Fruit fly (Drosophila melanogaster) whole organism, adult: ENCODE results near the gene CG18530.

ENCODE experiments used
- CG14711 ChIP-seq: fragments of 200-800 bp; sonication (Bioruptor generic); optimal IDR thresholded peaks from 2 replicates; lab custom pipeline; 2018; ENCODE audit warnings: missing biosample characterization, mild to moderate bottlenecking, missing genetic modification characterization, moderate library complexity
- CG5204 ChIP-seq: fragments of 200-800 bp; sonication (Bioruptor generic); optimal IDR thresholded peaks from 2 replicates; lab custom pipeline; 2016; ENCODE audit warnings: missing biosample characterization, missing genetic modification characterization
- Crg-1 ChIP-seq: fragments of 200-800 bp; sonication (Bioruptor generic); optimal IDR thresholded peaks from 2 replicates; lab custom pipeline; 2016; ENCODE audit warnings: missing biosample characterization, missing genetic modification characterization
- cnc ChIP-seq, 2 experiments: fragments of >200 bp; optimal IDR thresholded peaks; 2 replicates each; lab custom pipeline; 2017
- kay ChIP-seq: fragments of 200-800 bp; sonication (Bioruptor generic); peaks from one replicate; lab custom pipeline; 2016; ENCODE audit warnings: missing biosample characterization, missing genetic modification characterization, borderline replicate concordance

DNA sequence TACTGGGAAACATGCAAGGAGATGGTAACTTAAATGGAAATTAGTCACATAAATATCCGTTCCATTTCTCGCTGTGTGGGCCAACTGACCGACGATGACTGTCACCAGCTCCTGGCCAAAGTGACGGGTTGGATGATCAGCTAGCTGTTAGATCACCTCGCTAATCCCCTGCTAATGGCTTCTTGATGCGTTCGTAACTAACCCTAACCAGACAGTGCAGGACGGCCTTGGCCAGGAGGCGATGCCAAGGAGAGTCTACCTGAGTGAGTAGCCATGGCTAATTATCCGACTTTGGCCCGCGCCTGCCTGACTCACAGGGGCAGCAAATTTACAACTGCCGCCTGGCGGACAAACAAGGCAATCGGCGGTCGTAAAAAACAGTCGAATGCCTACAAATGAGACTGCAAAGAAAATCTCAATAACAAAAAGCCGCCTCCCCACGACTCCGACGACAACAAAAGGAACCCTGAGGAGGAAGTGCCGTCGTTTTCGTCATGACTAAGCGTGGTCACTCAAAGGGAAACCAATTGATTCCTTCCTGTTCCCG lies 12.7 kb downstream of the CG18530 start:
- TF ChIP-seq cnc (optimal IDR thresholded peaks at IDR 0.05; lab: Kevin White, UChicago) (no peak), kay (GFP tag; lab: Kevin White, UChicago) (no peak), CG14711 (no peak), Crg-1 (no peak), CG5204 (no peak)
